Worm (Caenorhabditis elegans) whole organism, L2 larva: Measurements from ENCODE around the gene F47C12.8.

Experiments used
- C34F6.9 ChIP-seq: fragments of 150-350 bp; optimal IDR thresholded peaks from 2 replicates; lab custom pipeline; 2014; ENCODE audit warnings: missing biosample characterization, missing genetic modification characterization
- F13H6.1 ChIP-seq: sonication (generic microtip); optimal IDR thresholded peaks from 2 replicates; lab custom pipeline; 2016; ENCODE audit warnings: missing genetic modification characterization, missing compliant biosample characterization
- R02D3.7 ChIP-seq: fragments of 150-350 bp; optimal IDR thresholded peaks from 2 replicates; lab custom pipeline; 2014; ENCODE audit warnings: missing biosample characterization, missing genetic modification characterization
- Y55F3AM.14 ChIP-seq: fragments of 200-800 bp; sonication (Bioruptor generic); optimal IDR thresholded peaks from 2 replicates; lab custom pipeline; 2018; ENCODE audit warnings: mild to moderate bottlenecking, missing genetic modification characterization, missing compliant biosample characterization
- ZK546.5 ChIP-seq: sonication (generic microtip); optimal IDR thresholded peaks from 2 replicates; lab custom pipeline; 2017; ENCODE audit warnings: missing biosample characterization, missing genetic modification characterization
- alr-1 ChIP-seq: fragments of 150-350 bp; optimal IDR thresholded peaks from 2 replicates; lab custom pipeline; 2014; ENCODE audit warnings: missing biosample characterization, missing genetic modification characterization
- aly-2 ChIP-seq: fragments of 150-350 bp; optimal IDR thresholded peaks from 2 replicates; lab custom pipeline; 2014; ENCODE audit warnings: missing biosample characterization, missing genetic modification characterization
- ama-1 ChIP-seq: fragments of 150-350 bp; optimal IDR thresholded peaks from 2 replicates; lab custom pipeline; 2018; ENCODE audit warnings: inconsistent platforms
- blmp-1 ChIP-seq: sonication (generic microtip); optimal IDR thresholded peaks from 2 replicates; lab custom pipeline; 2017; ENCODE audit warnings: missing genetic modification characterization, mild to moderate bottlenecking, missing compliant biosample characterization, antibody characterized with exemption, moderate library complexity; ENCODE audit not compliant: insufficient read depth
- ceh-16 ChIP-seq: fragments of 150-350 bp; optimal IDR thresholded peaks from 2 replicates; lab custom pipeline; 2014; ENCODE audit warnings: missing biosample characterization, missing genetic modification characterization
- ceh-82 ChIP-seq: fragments of 150-350 bp; optimal IDR thresholded peaks from 2 replicates; lab custom pipeline; 2014; ENCODE audit warnings: missing biosample characterization, missing genetic modification characterization
- crh-2 ChIP-seq: sonication (generic microtip); optimal IDR thresholded peaks from 2 replicates; lab custom pipeline; 2017; ENCODE audit warnings: missing biosample characterization, missing genetic modification characterization
- dmd-4 ChIP-seq: sonication (generic microtip); optimal IDR thresholded peaks from 2 replicates; lab custom pipeline; 2017; ENCODE audit warnings: missing biosample characterization, missing genetic modification characterization
- egl-27 ChIP-seq: sonication (generic microtip); optimal IDR thresholded peaks from 3 replicates; lab custom pipeline; 2017; ENCODE audit warnings: missing biosample characterization, missing genetic modification reagents, missing genetic modification characterization
- elt-1 ChIP-seq: fragments of 150-350 bp; optimal IDR thresholded peaks from 2 replicates; lab custom pipeline; 2014; ENCODE audit warnings: missing biosample characterization, missing genetic modification characterization
- elt-3 ChIP-seq: sonication (generic microtip); optimal IDR thresholded peaks from 2 replicates; lab custom pipeline; 2017; ENCODE audit warnings: missing biosample characterization, missing genetic modification characterization
- fos-1 ChIP-seq: fragments of 150-350 bp; optimal IDR thresholded peaks from 2 replicates; lab custom pipeline; 2014; ENCODE audit warnings: missing biosample characterization, missing genetic modification characterization
- gmeb-1 ChIP-seq: fragments of 150-350 bp; optimal IDR thresholded peaks from 2 replicates; lab custom pipeline; 2014; ENCODE audit warnings: missing biosample characterization, missing genetic modification characterization
- lin-11 ChIP-seq: fragments of 150-350 bp; sonication (generic microtip); optimal IDR thresholded peaks from 2 replicates; lab custom pipeline; 2014; ENCODE audit warnings: missing biosample characterization, missing genetic modification characterization, inconsistent platforms, mixed read lengths
- lin-13 ChIP-seq: fragments of 150-350 bp; optimal IDR thresholded peaks from 2 replicates; lab custom pipeline; 2014; ENCODE audit warnings: missing biosample characterization, missing genetic modification reagents, missing genetic modification characterization
- lin-39 ChIP-seq: fragments of 150-350 bp; optimal IDR thresholded peaks from 2 replicates; lab custom pipeline; 2014; ENCODE audit warnings: missing biosample characterization, missing genetic modification reagents, missing genetic modification characterization
- lsy-2 ChIP-seq, 2 experiments: fragments of 150-350 bp in 1 of 2; sonication (generic microtip) in 1 of 2; optimal IDR thresholded peaks; 2 replicates each; lab custom pipeline; 2014 to 2017; ENCODE audit warnings: missing biosample characterization in 2 of 2, missing genetic modification characterization in 2 of 2
- mab-5 ChIP-seq: fragments of 150-350 bp; optimal IDR thresholded peaks from 2 replicates; lab custom pipeline; 2014; ENCODE audit warnings: missing biosample characterization, missing genetic modification characterization
- mbf-1 ChIP-seq: sonication (generic microtip); optimal IDR thresholded peaks from 2 replicates; lab custom pipeline; 2017; ENCODE audit warnings: missing biosample characterization, missing genetic modification characterization
- mdl-1 ChIP-seq, 2 experiments: fragments of 150-350 bp in 1 of 2; sonication (generic microtip) in 1 of 2; optimal IDR thresholded peaks; 2 replicates each; lab custom pipeline; 2017; ENCODE audit warnings: missing biosample characterization in 2 of 2, missing genetic modification characterization in 2 of 2
- nhr-10 ChIP-seq: sonication (generic microtip); optimal IDR thresholded peaks from 2 replicates; lab custom pipeline; 2017; ENCODE audit warnings: missing biosample characterization, missing genetic modification characterization
- nhr-11 ChIP-seq: fragments of 150-350 bp; optimal IDR thresholded peaks from 2 replicates; lab custom pipeline; 2014; ENCODE audit warnings: missing biosample characterization, missing genetic modification characterization
- nhr-12 ChIP-seq: fragments of 150-350 bp; optimal IDR thresholded peaks from 2 replicates; lab custom pipeline; 2014; ENCODE audit warnings: missing biosample characterization, missing genetic modification characterization
- nhr-129 ChIP-seq: fragments of 150-350 bp; optimal IDR thresholded peaks from 2 replicates; lab custom pipeline; 2014; ENCODE audit warnings: missing biosample characterization, missing genetic modification characterization
- nhr-21 ChIP-seq: fragments of 150-350 bp; optimal IDR thresholded peaks from 2 replicates; lab custom pipeline; 2014; ENCODE audit warnings: missing biosample characterization, missing genetic modification characterization
- nhr-23 ChIP-seq: fragments of 150-350 bp; optimal IDR thresholded peaks from 2 replicates; lab custom pipeline; 2014; ENCODE audit warnings: missing biosample characterization, missing genetic modification reagents, missing genetic modification characterization
- nhr-237 ChIP-seq: fragments of 150-350 bp; optimal IDR thresholded peaks from 2 replicates; lab custom pipeline; 2014; ENCODE audit warnings: missing biosample characterization, missing genetic modification characterization
- nhr-25 ChIP-seq: fragments of 150-350 bp; sonication (generic microtip); optimal IDR thresholded peaks from 3 replicates; lab custom pipeline; 2014; ENCODE audit warnings: missing biosample characterization, missing genetic modification characterization
- nhr-6 ChIP-seq: fragments of 150-350 bp; optimal IDR thresholded peaks from 2 replicates; lab custom pipeline; 2014; ENCODE audit warnings: missing biosample characterization, missing genetic modification characterization
- nhr-77 ChIP-seq: fragments of 150-350 bp; optimal IDR thresholded peaks from 2 replicates; lab custom pipeline; 2014; ENCODE audit warnings: missing biosample characterization, missing genetic modification characterization
- sem-4 ChIP-seq: fragments of 150-350 bp; optimal IDR thresholded peaks from 2 replicates; lab custom pipeline; 2014; ENCODE audit warnings: missing biosample characterization, missing genetic modification reagents, missing genetic modification characterization
- skn-1 ChIP-seq: sonication (generic microtip); optimal IDR thresholded peaks from 2 replicates; lab custom pipeline; 2017; ENCODE audit warnings: missing biosample characterization, missing genetic modification characterization
- sma-3 ChIP-seq: sonication (generic microtip); optimal IDR thresholded peaks from 2 replicates; lab custom pipeline; 2016; ENCODE audit warnings: missing genetic modification reagents, missing genetic modification characterization, missing compliant biosample characterization
- sma-9 ChIP-seq, 2 experiments: fragments of 150-350 bp in 1 of 2; sonication (generic microtip) in 1 of 2; optimal IDR thresholded peaks; 2 replicates each; lab custom pipeline; 2014 to 2016; ENCODE audit warnings: missing genetic modification characterization in 2 of 2, mild to moderate bottlenecking in 1 of 2, missing biosample characterization in 1 of 2, missing compliant biosample characterization in 1 of 2, missing genetic modification reagents in 1 of 2, moderate library complexity in 1 of 2
- snpc-4 ChIP-seq: fragments of 150-350 bp; optimal IDR thresholded peaks from 2 replicates; lab custom pipeline; 2014; ENCODE audit warnings: missing biosample characterization, missing genetic modification characterization
- unc-39 ChIP-seq: fragments of 150-350 bp; optimal IDR thresholded peaks from 2 replicates; lab custom pipeline; 2014; ENCODE audit warnings: missing biosample characterization, missing genetic modification characterization
- unc-55 ChIP-seq: fragments of 150-350 bp; sonication (generic microtip); optimal IDR thresholded peaks from 3 replicates; lab custom pipeline; 2014; ENCODE audit warnings: missing biosample characterization, missing genetic modification reagents, missing genetic modification characterization
- unc-62 ChIP-seq: fragments of 150-350 bp; optimal IDR thresholded peaks from 2 replicates; lab custom pipeline; 2014; ENCODE audit warnings: missing biosample characterization, missing genetic modification reagents, missing genetic modification characterization
- zag-1 ChIP-seq: fragments of 150-350 bp; optimal IDR thresholded peaks from 2 replicates; lab custom pipeline; 2014; ENCODE audit warnings: missing biosample characterization, missing genetic modification characterization
- ztf-1 ChIP-seq: fragments of 200-800 bp; sonication (Bioruptor generic); conservative IDR thresholded peaks from 2 replicates; pipeline ENCODE4 v1.3.6; 2022; ENCODE audit warnings: missing genetic modification characterization, missing compliant biosample characterization
- ztf-11 ChIP-seq: sonication (generic microtip); optimal IDR thresholded peaks from 2 replicates; lab custom pipeline; 2017; ENCODE audit warnings: missing biosample characterization, missing genetic modification characterization
- ztf-4 ChIP-seq: fragments of 150-350 bp; optimal IDR thresholded peaks from 2 replicates; lab custom pipeline; 2014; ENCODE audit warnings: missing biosample characterization, missing genetic modification characterization

F47C12.8 gene

DNA sequence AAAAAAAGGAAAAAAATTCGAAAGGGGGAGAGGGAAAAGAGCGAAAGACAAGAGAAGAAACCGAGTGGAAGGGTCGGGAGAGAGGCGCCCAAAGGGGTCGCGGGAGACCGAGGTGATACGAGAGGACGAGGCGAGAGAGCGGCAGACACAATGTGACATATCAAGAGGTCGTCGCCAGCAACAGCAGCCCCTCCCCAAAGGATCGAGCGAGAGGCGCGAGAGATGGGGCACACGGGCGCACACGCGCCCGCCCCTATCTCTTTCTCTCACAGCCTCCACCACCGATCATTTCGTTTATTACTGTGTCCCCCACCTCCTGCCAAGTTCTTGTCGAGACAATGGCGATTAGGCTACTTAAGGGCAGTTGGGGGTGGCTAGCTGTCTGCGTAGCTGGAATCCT is 29.8 kb upstream of the F47C12.8 start (continued):
- peak; percentile 11 for TF ChIP-seq elt-1 (tag; lab: Kevin White, UChicago)
- TF ChIP-seq unc-39, result no peak
- TF ChIP-seq ceh-82 (tag; lab: Kevin White, UChicago), result no peak
- peak; percentile 52 for TF ChIP-seq blmp-1 (tag; lab: Kevin White, UChicago)
- no peak for TF ChIP-seq alr-1 (tag; lab: Kevin White, UChicago)
- peak; percentile 55 for TF ChIP-seq crh-2 (tag; lab: Kevin White, UChicago)
- TF ChIP-seq snpc-4, result no peak

DNA sequence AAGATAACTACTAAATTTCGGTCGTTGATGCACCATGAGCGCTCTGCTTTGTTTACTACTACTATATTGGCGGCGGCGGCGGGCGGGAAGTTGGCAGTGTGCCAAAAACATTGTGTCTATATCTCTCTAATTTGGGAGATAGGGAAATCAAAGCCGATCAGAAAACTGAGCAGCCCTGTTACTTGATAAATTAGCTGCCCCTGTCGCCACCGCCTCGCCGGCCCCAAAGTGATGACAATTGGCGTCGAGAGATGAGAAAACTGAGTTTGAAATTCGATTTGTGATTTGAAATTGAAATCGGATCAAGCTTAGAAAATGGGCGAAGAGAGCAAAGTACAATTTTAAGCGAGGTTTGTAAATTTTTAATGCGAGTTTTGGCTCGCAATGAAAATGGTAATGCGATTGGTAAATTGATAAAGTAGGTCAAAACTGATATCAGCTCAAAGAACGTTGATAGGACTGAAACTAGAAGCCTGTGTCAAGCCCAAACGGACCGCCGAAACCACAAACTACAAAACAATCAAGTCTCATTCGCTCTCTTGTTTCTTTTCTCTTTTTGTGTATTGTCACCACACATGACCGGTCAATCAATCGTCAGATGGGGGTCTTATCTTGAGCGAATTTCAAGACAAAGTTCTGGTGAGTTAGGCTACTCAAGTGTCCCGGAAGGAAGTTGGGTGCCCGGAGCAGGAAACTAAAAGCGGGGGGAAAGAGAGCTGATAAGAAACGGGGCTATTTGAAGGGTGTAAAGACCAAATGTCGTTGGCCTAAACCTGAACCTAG is 28.9 kb upstream of the F47C12.8 start:
- TF ChIP-seq F13H6.1, result peak; percentile 20
- TF ChIP-seq mab-5 (tag; lab: Kevin White, UChicago), result no peak
- no peak for TF ChIP-seq lin-13
- TF ChIP-seq fos-1, result peak; percentile 17
- TF ChIP-seq sma-9 (GFP tag; optimal IDR thresholded peaks at IDR 0.05; lab: Kevin White, UChicago), result peak; percentile 28
- TF ChIP-seq sma-9 (tag; optimal IDR thresholded peaks at IDR 0.05; lab: Kevin White, UChicago), result no peak

DNA sequence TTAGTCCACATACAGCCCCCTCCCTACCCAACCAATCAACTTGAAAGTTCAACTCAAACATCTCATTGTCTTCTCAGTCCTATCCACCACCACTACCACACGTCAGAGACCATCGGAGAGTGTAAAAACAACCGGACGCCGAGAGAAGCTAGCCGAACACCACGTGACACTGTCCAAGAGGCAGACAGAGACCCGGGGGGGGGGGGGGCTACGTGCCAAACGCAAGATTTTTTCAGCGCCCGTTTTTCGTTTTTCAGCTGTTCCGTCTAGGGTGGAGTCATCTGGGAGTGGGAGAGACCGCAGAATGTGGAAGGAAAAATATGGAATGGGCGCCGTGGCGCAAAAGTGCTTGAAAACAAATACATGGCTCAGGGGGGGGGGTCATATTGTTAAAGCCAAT is 27.5 kb upstream of the F47C12.8 start:
- TF ChIP-seq C34F6.9 (peak; percentile 63), ama-1 (lab: Kevin White, UChicago) (peak; percentile 55), F13H6.1 (peak; percentile 87), unc-62 (GFP tag; lab: Kevin White, UChicago) (no peak), aly-2 (tag; lab: Kevin White, UChicago) (no peak), lin-39 (tag; lab: Kevin White, UChicago) (no peak), unc-55 (peak; percentile 35), ZK546.5 (tag; lab: Kevin White, UChicago) (no peak), ztf-4 (tag; lab: Kevin White, UChicago) (peak; percentile 41), elt-1 (tag; lab: Kevin White, UChicago) (no peak), snpc-4 (no peak), nhr-23 (tag; lab: Kevin White, UChicago) (no peak), blmp-1 (tag; lab: Kevin White, UChicago) (peak; percentile 35), nhr-6 (tag; lab: Kevin White, UChicago) (no peak), lsy-2 (tag; optimal IDR thresholded peaks at IDR 0.05; lab: Kevin White, UChicago) (peak in 1 of 2 experiments; percentile 65), gmeb-1 (tag; lab: Kevin White, UChicago) (no peak), nhr-21 (tag; lab: Kevin White, UChicago) (peak; percentile 63), zag-1 (no peak), mbf-1 (tag; lab: Kevin White, UChicago) (no peak), nhr-11 (no peak), egl-27 (tag; lab: Kevin White, UChicago) (peak; percentile 24), ceh-82 (tag; lab: Kevin White, UChicago) (no peak), sma-9 (GFP tag; optimal IDR thresholded peaks at IDR 0.05; lab: Kevin White, UChicago) (peak; percentile 89), sma-9 (tag; optimal IDR thresholded peaks at IDR 0.05; lab: Kevin White, UChicago) (no peak), nhr-237 (no peak), nhr-12 (tag; lab: Kevin White, UChicago) (no peak), lin-11 (tag; lab: Kevin White, UChicago) (peak; percentile 46), dmd-4 (tag; lab: Kevin White, UChicago) (no peak), nhr-129 (tag; lab: Kevin White, UChicago) (peak; percentile 55), skn-1 (tag; lab: Kevin White, UChicago) (no peak), alr-1 (tag; lab: Kevin White, UChicago) (no peak), ceh-16 (tag; lab: Kevin White, UChicago) (peak; percentile 24), Y55F3AM.14 (GFP tag; lab: Kevin White, UChicago) (peak; percentile 48), crh-2 (tag; lab: Kevin White, UChicago) (peak; percentile 54), elt-3 (no peak), mab-5 (tag; lab: Kevin White, UChicago) (peak; percentile 6), lin-13 (peak; percentile 16), R02D3.7 (tag; lab: Kevin White, UChicago) (no peak), nhr-77 (tag; lab: Kevin White, UChicago) (no peak), ztf-1 (GFP tag; lab: Robert Waterston, UW) (no peak), unc-39 (no peak), sem-4 (peak; percentile 82), sma-3 (GFP tag; lab: Kevin White, UChicago) (peak; percentile 65), fos-1 (no peak), mdl-1 (tag; optimal IDR thresholded peaks at IDR 0.05; lab: Kevin White, UChicago) (peak; percentile 94 to 95), ztf-11 (no peak), nhr-25 (peak; percentile 87), nhr-10 (tag; lab: Kevin White, UChicago) (no peak)
